Fruit fly (Drosophila melanogaster) whole organism, prepupa: Measurements from ENCODE around the gene lz.

Experiments
- Blimp-1 ChIP-seq: fragments of 200-800 bp; sonication (Bioruptor generic); optimal IDR thresholded peaks from 3 replicates; lab custom pipeline; 2017; ENCODE audit warnings: missing biosample characterization, missing genetic modification characterization, mild to moderate bottlenecking, moderate library complexity, missing genetic modification reagents
- CG11294 ChIP-seq: fragments of 200-800 bp; sonication (Bioruptor generic); IDR thresholded peaks from 2 replicates; pipeline ENCODE4 v1.3.6; 2022; ENCODE audit warnings: missing biosample characterization, missing genetic modification characterization
- CG11902 ChIP-seq: fragments of 200-800 bp; sonication (Bioruptor generic); optimal IDR thresholded peaks from 3 replicates; lab custom pipeline; 2016; ENCODE audit warnings: missing biosample characterization, missing genetic modification characterization
- CG15336 ChIP-seq: fragments of 200-800 bp; sonication (Bioruptor generic); IDR thresholded peaks from 2 replicates; pipeline ENCODE4 v1.3.6; 2022; ENCODE audit warnings: missing biosample characterization, missing genetic modification characterization
- CG16779 ChIP-seq: fragments of 200-800 bp; sonication (Bioruptor generic); optimal IDR thresholded peaks from 3 replicates; lab custom pipeline; 2017; ENCODE audit warnings: missing biosample characterization, mild to moderate bottlenecking, missing genetic modification characterization
- CG31627 ChIP-seq: fragments of 200-800 bp; sonication (Bioruptor generic); optimal IDR thresholded peaks from 3 replicates; lab custom pipeline; 2016; ENCODE audit warnings: missing biosample characterization, missing genetic modification characterization
- CG32006 ChIP-seq: fragments of 200-800 bp; sonication (Bioruptor generic); optimal IDR thresholded peaks from 3 replicates; lab custom pipeline; 2017; ENCODE audit warnings: missing biosample characterization, mild to moderate bottlenecking, missing genetic modification characterization
- CG3919 ChIP-seq: fragments of 200-800 bp; sonication (Bioruptor generic); optimal IDR thresholded peaks from 3 replicates; lab custom pipeline; 2016; ENCODE audit warnings: missing biosample characterization, missing genetic modification characterization
- CG6276 ChIP-seq: fragments of 200-800 bp; sonication (Bioruptor generic); optimal IDR thresholded peaks from 2 replicates; lab custom pipeline; 2017; ENCODE audit warnings: missing biosample characterization, mild to moderate bottlenecking, missing genetic modification characterization
- CG6792 ChIP-seq: fragments of 200-800 bp; sonication (Bioruptor generic); optimal IDR thresholded peaks from 3 replicates; lab custom pipeline; 2016; ENCODE audit warnings: missing biosample characterization, missing genetic modification characterization
- CG6808 ChIP-seq: fragments of 200-800 bp; sonication (Bioruptor generic); optimal IDR thresholded peaks from 3 replicates; lab custom pipeline; 2017; ENCODE audit warnings: missing biosample characterization, missing genetic modification characterization, mild to moderate bottlenecking, moderate library complexity, missing genetic modification reagents
- CG6854 ChIP-seq: fragments of 200-800 bp; sonication (Bioruptor generic); optimal IDR thresholded peaks from 2 replicates; lab custom pipeline; 2017; ENCODE audit warnings: missing biosample characterization, mild to moderate bottlenecking, missing genetic modification characterization
- CG7368 ChIP-seq: fragments of 200-800 bp; sonication (Bioruptor generic); optimal IDR thresholded peaks from 3 replicates; lab custom pipeline; 2016; ENCODE audit warnings: missing biosample characterization, missing genetic modification characterization
- CG8119 ChIP-seq: fragments of 200-800 bp; sonication (Bioruptor generic); IDR thresholded peaks from 3 replicates; pipeline ENCODE4 v1.3.6; 2022; ENCODE audit warnings: missing biosample characterization, missing genetic modification characterization
- CG8319 ChIP-seq: fragments of 200-800 bp; sonication (Bioruptor generic); optimal IDR thresholded peaks from 3 replicates; lab custom pipeline; 2016; ENCODE audit warnings: missing biosample characterization, missing genetic modification characterization
- CG9139 ChIP-seq: fragments of 200-800 bp; sonication (Bioruptor generic); optimal IDR thresholded peaks from 3 replicates; lab custom pipeline; 2017; ENCODE audit warnings: missing biosample characterization, mild to moderate bottlenecking, missing genetic modification characterization
- Eip75B ChIP-seq: fragments of 200-800 bp; sonication (Bioruptor generic); optimal IDR thresholded peaks from 3 replicates; lab custom pipeline; 2016; ENCODE audit warnings: missing biosample characterization, missing genetic modification characterization
- Eip78C ChIP-seq: fragments of 200-800 bp; sonication (Bioruptor generic); peaks from one replicate; lab custom pipeline; 2016; ENCODE audit warnings: missing biosample characterization, missing genetic modification characterization
- Eip93F ChIP-seq: fragments of 200-800 bp; sonication (Bioruptor generic); optimal IDR thresholded peaks from 2 replicates; lab custom pipeline; 2016; ENCODE audit warnings: missing biosample characterization, mild to moderate bottlenecking, missing genetic modification characterization
- Ets96B ChIP-seq: fragments of 200-800 bp; optimal IDR thresholded peaks from 2 replicates; lab custom pipeline; 2019; ENCODE audit warnings: missing biosample characterization, mild to moderate bottlenecking, missing genetic modification characterization, moderate library complexity
- Gug ChIP-seq: fragments of 200-800 bp; sonication (Bioruptor generic); IDR thresholded peaks from 2 replicates; pipeline ENCODE4 v1.3.6; 2022; ENCODE audit warnings: missing biosample characterization, missing genetic modification characterization
- Hr38 ChIP-seq: sonication (Bioruptor generic); optimal IDR thresholded peaks from 2 replicates; lab custom pipeline; 2016; ENCODE audit warnings: missing biosample characterization, missing genetic modification characterization
- Hr39 ChIP-seq: fragments of 200-800 bp; sonication (Bioruptor generic); optimal IDR thresholded peaks from 2 replicates; lab custom pipeline; 2016; ENCODE audit warnings: missing biosample characterization, missing genetic modification characterization
- Hr4 ChIP-seq: fragments of 200-800 bp; sonication (Bioruptor generic); optimal IDR thresholded peaks from 3 replicates; lab custom pipeline; 2016; ENCODE audit warnings: missing biosample characterization, missing genetic modification characterization
- Met ChIP-seq: fragments of 200-800 bp; sonication (Bioruptor generic); optimal IDR thresholded peaks from 3 replicates; lab custom pipeline; 2016; ENCODE audit warnings: missing biosample characterization, missing genetic modification characterization
- OdsH ChIP-seq: fragments of 200-800 bp; sonication (Bioruptor generic); optimal IDR thresholded peaks from 3 replicates; lab custom pipeline; 2016; ENCODE audit warnings: missing biosample characterization, missing genetic modification characterization
- Smox ChIP-seq: fragments of 200-800 bp; sonication (Bioruptor generic); optimal IDR thresholded peaks from 3 replicates; lab custom pipeline; 2016; ENCODE audit warnings: missing biosample characterization, missing genetic modification characterization
- Sox102F ChIP-seq: fragments of 200-800 bp; sonication (Bioruptor generic); optimal IDR thresholded peaks from 2 replicates; lab custom pipeline; 2016; ENCODE audit warnings: missing biosample characterization, mild to moderate bottlenecking, missing genetic modification characterization
- Sox14 ChIP-seq: fragments of 200-800 bp; sonication (Bioruptor generic); optimal IDR thresholded peaks from 3 replicates; lab custom pipeline; 2016; ENCODE audit warnings: missing biosample characterization, missing genetic modification characterization
- achi ChIP-seq: fragments of 200-800 bp; sonication (Bioruptor generic); optimal IDR thresholded peaks from 3 replicates; lab custom pipeline; 2016; ENCODE audit warnings: missing biosample characterization, missing genetic modification characterization
- acj6 ChIP-seq: fragments of 200-800 bp; sonication (Bioruptor generic); optimal IDR thresholded peaks from 3 replicates; lab custom pipeline; 2016; ENCODE audit warnings: missing biosample characterization, missing genetic modification characterization
- cyc ChIP-seq: fragments of 200-800 bp; sonication (Bioruptor generic); optimal IDR thresholded peaks from 3 replicates; lab custom pipeline; 2016; ENCODE audit warnings: missing biosample characterization, missing genetic modification characterization
- dac ChIP-seq: fragments of 200-800 bp; sonication (Bioruptor generic); optimal IDR thresholded peaks from 2 replicates; lab custom pipeline; 2017; ENCODE audit warnings: missing biosample characterization, mild to moderate bottlenecking, missing genetic modification characterization
- dsx ChIP-seq: fragments of 200-800 bp; optimal IDR thresholded peaks from 3 replicates; lab custom pipeline; 2019; ENCODE audit warnings: missing biosample characterization, mild to moderate bottlenecking, missing genetic modification characterization, moderate library complexity; ENCODE audit not compliant: poor library complexity, severe bottlenecking
- esn ChIP-seq: fragments of 200-800 bp; sonication (Bioruptor generic); optimal IDR thresholded peaks from 2 replicates; lab custom pipeline; 2016; ENCODE audit warnings: missing biosample characterization, mild to moderate bottlenecking, missing genetic modification characterization, moderate library complexity
- fd59A ChIP-seq: fragments of 200-800 bp; sonication (Bioruptor generic); optimal IDR thresholded peaks from 2 replicates; lab custom pipeline; 2017; ENCODE audit warnings: missing biosample characterization, mild to moderate bottlenecking, missing genetic modification characterization, missing genetic modification reagents
- fkh ChIP-seq: fragments of 200-800 bp; sonication (Bioruptor generic); optimal IDR thresholded peaks from 3 replicates; lab custom pipeline; 2017; ENCODE audit warnings: missing biosample characterization, mild to moderate bottlenecking, missing genetic modification characterization, moderate library complexity
- lz ChIP-seq: fragments of 200-800 bp; sonication (Bioruptor generic); optimal IDR thresholded peaks from 3 replicates; lab custom pipeline; 2016; ENCODE audit warnings: missing biosample characterization, missing genetic modification characterization
- net ChIP-seq: fragments of 200-800 bp; sonication (Bioruptor generic); optimal IDR thresholded peaks from 3 replicates; lab custom pipeline; 2016; ENCODE audit warnings: missing biosample characterization, missing genetic modification characterization
- salr ChIP-seq, 2 experiments: fragments of 200-800 bp; sonication (Bioruptor generic); optimal IDR thresholded peaks; 3 replicates each; lab custom pipeline; 2016 to 2018; ENCODE audit warnings: missing biosample characterization in 2 of 2, missing genetic modification characterization in 2 of 2, mild to moderate bottlenecking in 1 of 2
- spab ChIP-seq: fragments of 200-800 bp; sonication (Bioruptor generic); optimal IDR thresholded peaks from 2 replicates; lab custom pipeline; 2017; ENCODE audit warnings: missing biosample characterization, mild to moderate bottlenecking, missing genetic modification characterization, missing genetic modification reagents
- ss ChIP-seq, 2 experiments: fragments of 200-800 bp; sonication (Bioruptor generic); optimal IDR thresholded peaks; 2 replicates in 1 of 2; 3 replicates in 1 of 2; lab custom pipeline; 2017 to 2018; ENCODE audit warnings: mild to moderate bottlenecking in 2 of 2, missing biosample characterization in 2 of 2, missing genetic modification characterization in 2 of 2, moderate library complexity in 1 of 2
- svp ChIP-seq: fragments of 200-800 bp; sonication (Bioruptor generic); peaks from one replicate; lab custom pipeline; 2016; ENCODE audit warnings: missing biosample characterization, missing genetic modification characterization
- topi ChIP-seq: fragments of 200-800 bp; sonication (Bioruptor generic); optimal IDR thresholded peaks from 3 replicates; lab custom pipeline; 2016; ENCODE audit warnings: missing biosample characterization, missing genetic modification characterization

Gene lz

dm6 chrX:9344482-9345106 is 60.1 kb downstream of the lz start (continued):
- no peak for TF ChIP-seq CG9139 (GFP tag; lab: Kevin White, UChicago)
- TF ChIP-seq Gug (GFP tag; lab: Robert Waterston, UW), result peak; percentile 22; the same call in 1 of the 2 replicates
- no peak for TF ChIP-seq CG16779 (tag; lab: Kevin White, UChicago)
- TF ChIP-seq CG15336 (GFP tag; lab: Robert Waterston, UW), result peak; percentile 46; the same call in 1 of the 2 replicates
- TF ChIP-seq CG8319, result peak; percentile 61
- peak; percentile 53 for TF ChIP-seq CG7368
- peak; percentile 74 for TF ChIP-seq lz (GFP tag; lab: Kevin White, UChicago)
- peak; percentile 44 for TF ChIP-seq spab
- peak; percentile 56 for TF ChIP-seq Hr4
- TF ChIP-seq dac (GFP tag; lab: Kevin White, UChicago), result no peak
- TF ChIP-seq fd59A (GFP tag; lab: Kevin White, UChicago), result peak; percentile 61
- TF ChIP-seq CG6854 (GFP tag; lab: Kevin White, UChicago), result peak; percentile 15
- TF ChIP-seq net (GFP tag; lab: Kevin White, UChicago), result peak; percentile 77
- TF ChIP-seq Met (GFP tag; lab: Kevin White, UChicago), result peak; percentile 75
- TF ChIP-seq ss (GFP tag; optimal IDR thresholded peaks at IDR 0.05; lab: Kevin White, UChicago), result peak; percentile 34 to 46
- peak; percentile 45 for TF ChIP-seq Blimp-1
- no peak for TF ChIP-seq Eip93F (GFP tag; lab: Kevin White, UChicago)
- TF ChIP-seq Hr39, result peak; percentile 78
- TF ChIP-seq Eip78C (GFP tag; lab: Kevin White, UChicago), result peak; percentile 91

- TF ChIP-seq svp, result no peak
- TF ChIP-seq CG9139 (GFP tag; lab: Kevin White, UChicago), result no peak
- no peak for TF ChIP-seq lz (GFP tag; lab: Kevin White, UChicago)
- TF ChIP-seq CG11294, result no peak
- no peak for TF ChIP-seq Hr39
- TF ChIP-seq CG15336 (GFP tag; lab: Robert Waterston, UW), result no peak
- TF ChIP-seq Ets96B (tag; lab: Kevin White, UChicago), result no peak
- TF ChIP-seq fkh (GFP tag; lab: Kevin White, UChicago), result no peak
- no peak for TF ChIP-seq CG32006 (GFP tag; lab: Kevin White, UChicago)
- no peak for TF ChIP-seq fd59A (GFP tag; lab: Kevin White, UChicago)
Measured at dm6 chrX:9345522-9345921, 61.1 kb downstream of the lz start.

dm6 chrX:9347767-9348166 is 63.3 kb downstream of the lz start:
- no peak for TF ChIP-seq CG6792 (GFP tag; lab: Kevin White, UChicago)
- TF ChIP-seq CG11294, result no peak
- TF ChIP-seq Hr38 (GFP tag; lab: Kevin White, UChicago), result no peak
- TF ChIP-seq CG32006 (GFP tag; lab: Kevin White, UChicago), result peak; percentile 52
- TF ChIP-seq CG8119 (GFP tag; lab: Robert Waterston, UW), result 0 out of 3 replicates have a peak, but pooled peaks have one; percentile 35
- no peak for TF ChIP-seq CG6808 (GFP tag; lab: Kevin White, UChicago)
- no peak for TF ChIP-seq CG3919 (GFP tag; lab: Kevin White, UChicago)
- no peak for TF ChIP-seq cyc (GFP tag; lab: Kevin White, UChicago)
- TF ChIP-seq Smox, result no peak

- peak; percentile 29 for TF ChIP-seq esn (GFP tag; lab: Kevin White, UChicago)
- TF ChIP-seq CG6276 (GFP tag; lab: Kevin White, UChicago), result peak; percentile 21
- TF ChIP-seq Ets96B (tag; lab: Kevin White, UChicago), result no peak
- peak; percentile 26 for TF ChIP-seq CG31627
- no peak for TF ChIP-seq dsx (GFP tag; lab: Kevin White, UChicago)
- no peak for TF ChIP-seq CG11902
- peak; percentile 19 for TF ChIP-seq achi (GFP tag; lab: Kevin White, UChicago)
- peak; percentile 9 for TF ChIP-seq topi (GFP tag; lab: Kevin White, UChicago)
- no peak for TF ChIP-seq Sox102F (GFP tag; lab: Kevin White, UChicago)
- TF ChIP-seq net (GFP tag; lab: Kevin White, UChicago), result peak; percentile 6
- TF ChIP-seq acj6 (GFP tag; lab: Kevin White, UChicago), result peak; percentile 25
- TF ChIP-seq Sox14, result no peak
- TF ChIP-seq CG9139 (GFP tag; lab: Kevin White, UChicago), result no peak
- no peak for TF ChIP-seq salr (GFP tag; optimal IDR thresholded peaks at IDR 0.05; lab: Kevin White, UChicago)
- no peak for TF ChIP-seq Smox
- TF ChIP-seq Eip78C (GFP tag; lab: Kevin White, UChicago), result peak; percentile 63
- no peak for TF ChIP-seq CG6854 (GFP tag; lab: Kevin White, UChicago)
- peak; percentile 48 for TF ChIP-seq CG11294
- no peak for TF ChIP-seq Eip75B (GFP tag; lab: Kevin White, UChicago)
- peak; percentile 43 for TF ChIP-seq OdsH (GFP tag; lab: Kevin White, UChicago)
- no peak for TF ChIP-seq CG16779 (tag; lab: Kevin White, UChicago)
- TF ChIP-seq CG3919 (GFP tag; lab: Kevin White, UChicago), result peak; percentile 8
- no peak for TF ChIP-seq CG6808 (GFP tag; lab: Kevin White, UChicago)
- no peak for TF ChIP-seq Hr38 (GFP tag; lab: Kevin White, UChicago)
Measured at dm6 chrX:9349224-9349623, 64.8 kb downstream of the lz start.
